Worm (Caenorhabditis elegans) whole organism, L4/young adult: ENCODE data around the gene mig-2.

Experiments used
- W03F9.2 ChIP-seq: fragments of 150-350 bp; optimal IDR thresholded peaks from 2 replicates; lab custom pipeline; 2014; ENCODE audit warnings: missing biosample characterization, missing genetic modification characterization
- dao-5 ChIP-seq: sonication (generic microtip); optimal IDR thresholded peaks from 2 replicates; lab custom pipeline; 2016; ENCODE audit warnings: missing genotype, missing genetic modification characterization, moderate library complexity, missing compliant biosample characterization
- him-1 ChIP-seq: sonication (generic microtip); optimal IDR thresholded peaks from 2 replicates; lab custom pipeline; 2016; ENCODE audit warnings: missing genotype, missing genetic modification reagents, missing genetic modification characterization, missing compliant biosample characterization

The mig-2 gene

DNA sequence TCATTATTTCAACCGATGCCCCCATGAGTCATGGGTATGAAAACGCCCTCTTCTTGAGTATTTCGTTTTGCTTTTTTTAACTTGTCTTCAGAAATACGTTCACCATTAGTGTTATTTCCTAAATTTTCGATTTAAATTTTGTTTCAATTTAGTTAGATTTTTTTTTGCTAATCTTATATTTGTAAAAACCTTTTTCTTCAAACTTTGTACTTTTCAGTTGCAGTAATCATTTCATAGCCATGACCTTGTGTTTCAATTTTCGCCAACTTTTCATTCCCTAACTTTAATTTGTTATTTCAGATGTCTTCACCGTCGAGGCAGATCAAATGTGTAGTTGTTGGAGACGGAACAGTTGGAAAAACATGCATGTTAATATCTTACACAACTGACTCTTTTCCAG, at the start of gene mig-2:
Gene mig-2, plus strand, starts transcription at position 301 of the 400 bp plus-strand sequence.
- TF ChIP-seq him-1: no peak
- TF ChIP-seq dao-5 (tag; lab: Kevin White, UChicago): no peak
- TF ChIP-seq W03F9.2: no peak

DNA sequence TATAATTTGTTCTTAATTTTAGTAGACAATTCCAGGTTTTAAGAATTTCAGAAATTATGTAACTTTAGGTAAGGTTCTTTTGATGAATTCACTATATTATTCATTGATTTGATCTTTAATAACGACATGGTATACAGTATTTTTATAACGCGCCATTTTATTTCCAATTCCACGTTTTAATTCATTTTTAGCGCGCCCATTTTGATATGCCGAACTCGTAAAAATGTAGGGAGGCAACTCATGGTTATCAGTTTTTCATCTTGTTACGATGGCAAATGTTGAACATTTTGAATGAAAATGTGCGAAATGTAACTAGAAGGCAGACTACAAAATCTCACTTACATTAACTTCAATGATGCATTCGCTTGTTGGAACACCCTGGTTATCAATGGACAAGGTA, 49.5 kb upstream of the mig-2 start:
- TF ChIP-seq him-1 (no peak), dao-5 (tag; lab: Kevin White, UChicago) (no peak), W03F9.2 (no peak)

DNA sequence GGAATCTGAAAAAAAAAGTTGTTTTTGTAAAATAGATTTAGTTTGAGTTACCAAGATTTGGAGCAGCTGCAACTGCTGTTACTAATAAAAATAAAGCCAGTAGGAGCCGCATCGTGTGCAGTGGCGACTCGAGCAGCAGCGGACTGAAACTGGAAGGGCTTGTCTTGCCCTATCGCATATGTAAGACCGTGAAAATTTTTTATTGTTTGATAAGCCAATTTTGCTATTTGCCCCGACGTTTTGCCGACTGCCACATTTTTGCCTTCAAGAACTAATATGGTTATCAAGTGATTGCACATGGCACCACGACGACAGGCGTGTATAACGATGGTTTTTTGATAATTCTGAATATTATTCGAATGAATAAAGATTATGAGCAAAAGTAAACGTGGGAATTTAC, 48.7 kb upstream of the mig-2 start, which contains the start of gene T25C12.3:
Gene T25C12.3, minus strand, starts transcription at position 262 of the 400 bp plus-strand sequence.
- TF ChIP-seq him-1 (no peak), W03F9.2 (no peak), dao-5 (tag; lab: Kevin White, UChicago) (no peak)

DNA sequence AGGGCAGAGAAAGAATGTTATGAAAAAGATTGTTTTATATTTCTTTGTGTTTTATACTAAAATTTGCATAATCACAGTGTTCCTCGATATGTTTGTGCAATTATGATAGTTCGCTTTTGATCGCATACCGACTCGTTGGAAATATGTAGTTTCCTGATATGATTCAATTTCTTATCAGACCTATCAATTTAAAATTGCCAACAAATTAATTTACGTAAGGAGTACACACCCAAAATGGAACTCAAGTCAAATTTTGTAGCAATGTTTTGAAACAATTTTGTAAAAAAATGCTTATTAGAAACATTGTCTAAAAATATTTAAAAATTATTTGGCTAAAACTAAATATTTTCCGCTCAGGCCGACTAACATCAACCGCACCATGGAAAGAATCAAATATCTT, 47.8 kb upstream of the mig-2 start:
- no peak for TF ChIP-seq him-1
- no peak for TF ChIP-seq W03F9.2
- TF ChIP-seq dao-5 (tag; lab: Kevin White, UChicago): no peak

DNA sequence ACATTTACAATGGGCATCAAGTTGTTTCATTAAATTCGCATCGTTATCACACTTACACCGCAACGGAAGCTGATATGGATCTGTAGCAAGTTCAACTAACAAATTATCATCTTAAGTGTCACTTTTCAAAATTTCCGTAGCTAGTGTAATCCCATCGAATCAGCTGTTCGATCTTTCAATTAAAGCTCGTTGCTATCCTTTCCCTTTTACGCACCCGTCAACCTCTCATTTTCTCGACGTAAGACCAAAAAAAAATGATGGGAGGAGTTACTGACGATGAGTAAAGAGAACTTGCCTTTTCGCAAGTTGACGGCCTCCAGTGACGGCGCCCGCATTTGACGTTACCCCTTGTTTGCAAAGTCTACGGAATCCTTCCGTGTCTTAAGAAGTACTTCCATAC, 46.4 kb upstream of the mig-2 start, which contains the start of gene F29G6.1:
Gene F29G6.1, plus strand, starts transcription at position 301 of the 400 bp plus-strand sequence.
- no peak for TF ChIP-seq W03F9.2
- no peak for TF ChIP-seq him-1
- TF ChIP-seq dao-5 (tag; lab: Kevin White, UChicago): no peak

DNA sequence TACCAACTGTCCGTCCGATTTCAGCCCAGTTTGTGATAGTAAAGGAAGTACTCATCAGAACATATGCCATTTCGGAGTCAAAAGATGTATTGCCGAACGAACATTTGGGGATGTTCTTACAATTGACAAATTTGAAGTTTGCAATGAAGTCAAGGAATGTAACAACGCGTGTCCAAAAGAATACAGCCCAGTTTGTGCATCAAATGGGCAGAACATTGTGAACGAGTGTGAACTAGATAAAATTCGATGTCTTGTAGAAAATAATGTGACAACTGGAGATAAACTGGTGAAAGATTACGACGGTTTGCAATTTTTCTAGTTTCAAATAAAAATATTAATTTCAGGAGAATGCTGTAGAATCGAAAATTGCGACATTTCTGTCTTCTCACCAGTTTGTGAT, 40.6 kb upstream of the mig-2 start:
- TF ChIP-seq W03F9.2: no peak
- no peak for TF ChIP-seq him-1
- no peak for TF ChIP-seq dao-5 (tag; lab: Kevin White, UChicago)

DNA sequence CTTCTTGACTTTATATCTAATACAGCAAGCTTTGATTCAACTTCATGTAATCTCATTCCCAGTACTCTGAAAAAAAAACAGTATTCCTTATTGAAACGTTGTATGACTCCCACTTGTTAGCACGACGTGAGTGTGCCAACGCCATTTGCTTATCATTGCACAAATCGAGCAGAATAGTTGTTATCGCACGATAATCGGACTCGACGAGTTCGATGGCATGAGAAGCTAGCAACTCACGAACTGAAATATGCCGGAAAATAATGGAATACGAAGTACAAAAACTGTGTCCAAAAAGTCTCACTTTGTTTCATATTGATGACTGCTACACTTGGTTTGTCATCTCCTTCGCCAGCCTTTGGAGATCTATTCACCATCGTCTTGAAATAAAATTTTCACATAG, 38.9 kb upstream of the mig-2 start:
- TF ChIP-seq W03F9.2 (no peak), him-1 (no peak), dao-5 (tag; lab: Kevin White, UChicago) (no peak)

DNA sequence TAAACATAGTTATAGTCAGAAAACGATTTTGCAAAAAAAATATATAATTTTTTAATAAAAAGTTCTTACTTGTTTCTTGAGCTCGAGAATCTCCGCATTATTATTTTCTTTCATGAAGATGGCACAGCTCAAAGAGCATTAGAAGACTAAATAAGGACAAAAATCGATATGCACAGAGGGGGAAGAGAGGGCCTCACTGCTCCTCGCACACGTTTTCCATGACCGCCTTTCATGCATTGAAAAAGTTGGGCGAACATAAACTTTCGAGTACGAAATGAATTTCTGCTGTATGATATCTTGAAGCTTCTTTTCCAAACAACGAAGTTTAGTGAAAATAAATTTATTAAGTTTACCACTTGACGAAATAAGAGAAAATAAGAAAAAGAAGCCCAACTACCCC, 37.2 kb upstream of the mig-2 start, which contains the start of gene ccdc-149:
Gene ccdc-149, minus strand, starts transcription at position 221 of the 400 bp plus-strand sequence.
- TF ChIP-seq him-1: no peak
- TF ChIP-seq dao-5 (tag; lab: Kevin White, UChicago): no peak
- no peak for TF ChIP-seq W03F9.2

DNA sequence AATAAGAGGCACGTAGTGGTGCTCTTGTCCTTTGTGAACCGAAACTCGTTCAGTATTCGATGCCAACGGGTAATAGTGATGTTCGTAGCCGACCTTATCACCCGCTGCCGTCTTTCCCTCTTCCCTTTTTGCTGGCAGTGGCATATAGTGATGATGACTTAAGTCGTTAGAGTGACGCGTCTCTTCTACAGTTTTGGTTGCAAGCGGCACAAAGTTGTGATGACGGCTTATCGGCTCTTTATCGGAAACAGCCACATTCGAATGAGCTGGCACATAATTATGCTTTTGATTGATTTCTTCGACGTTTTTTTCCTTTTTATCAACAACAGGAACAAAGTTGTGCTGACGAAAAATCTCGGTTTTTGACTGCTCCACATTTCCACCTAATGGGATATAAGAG, 33.0 kb upstream of the mig-2 start:
- TF ChIP-seq dao-5 (tag; lab: Kevin White, UChicago) (no peak), W03F9.2 (no peak), him-1 (no peak)

DNA sequence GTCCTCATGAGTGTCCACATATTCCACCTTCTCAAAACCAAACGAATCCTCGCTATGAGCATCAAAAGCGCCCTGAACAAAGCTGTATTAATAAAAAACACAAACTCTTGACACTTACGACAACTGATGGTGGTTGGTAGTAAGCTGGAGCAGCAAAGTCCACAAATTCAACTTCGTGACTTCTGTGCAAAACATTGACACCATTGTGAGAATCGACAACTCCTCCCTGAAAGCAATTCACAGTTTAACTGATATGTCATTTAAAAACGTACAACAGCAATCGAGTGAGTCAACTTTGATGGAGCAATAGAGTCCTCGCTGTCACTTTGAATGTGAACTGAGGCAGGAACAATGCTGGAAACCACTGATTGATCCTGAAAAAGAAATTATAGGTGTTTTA, 31.0 kb upstream of the mig-2 start:
- TF ChIP-seq W03F9.2: no peak
- TF ChIP-seq him-1: no peak
- TF ChIP-seq dao-5 (tag; lab: Kevin White, UChicago): no peak

DNA sequence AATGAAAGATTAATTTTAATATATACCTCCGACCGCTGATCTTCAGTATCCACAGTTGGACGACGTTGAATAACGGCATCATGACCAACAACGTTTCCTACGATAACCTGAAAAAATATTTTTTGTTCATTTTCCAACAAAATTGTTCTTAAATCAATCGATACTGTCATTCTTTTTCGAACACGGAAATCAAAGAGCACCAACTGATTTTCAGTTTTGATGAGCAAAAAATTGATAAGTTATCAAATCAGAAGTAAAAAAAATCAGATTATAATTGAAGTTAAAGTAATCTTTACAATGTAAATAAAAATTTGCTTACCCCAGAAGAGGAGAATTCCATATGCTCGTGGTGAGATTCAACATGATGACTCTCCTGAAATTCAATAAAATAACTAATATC, 30.0 kb upstream of the mig-2 start:
- no peak for TF ChIP-seq him-1
- TF ChIP-seq dao-5 (tag; lab: Kevin White, UChicago): no peak
- no peak for TF ChIP-seq W03F9.2

DNA sequence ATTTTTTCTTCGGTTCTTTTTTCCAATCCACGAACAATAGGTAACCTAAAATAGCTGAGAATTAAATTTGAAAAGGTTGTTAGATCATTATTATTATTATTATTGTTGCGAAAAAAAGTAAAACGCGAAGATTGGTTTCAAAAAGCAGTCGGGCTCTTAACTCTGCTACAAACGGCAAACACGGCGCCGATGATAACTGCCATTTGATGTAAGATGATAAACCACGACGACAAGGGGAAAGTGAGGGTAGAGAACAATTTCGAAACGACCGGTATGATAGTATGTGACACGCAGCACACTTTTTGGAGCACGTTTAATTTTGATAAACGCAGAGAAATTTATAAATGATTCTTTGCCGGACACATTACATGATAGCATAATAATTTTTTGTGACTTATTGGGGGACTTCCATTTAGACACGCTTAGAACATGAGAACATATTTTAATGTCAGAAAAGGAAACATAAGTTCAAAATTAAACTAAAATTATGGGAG, 29.3 kb upstream of the mig-2 start, which contains the start of gene hpo-34:
Gene hpo-34, minus strand, starts transcription at position 51 of the 494 bp plus-strand sequence.
- TF ChIP-seq W03F9.2 (no peak), him-1 (no peak), dao-5 (tag; lab: Kevin White, UChicago) (no peak)

DNA sequence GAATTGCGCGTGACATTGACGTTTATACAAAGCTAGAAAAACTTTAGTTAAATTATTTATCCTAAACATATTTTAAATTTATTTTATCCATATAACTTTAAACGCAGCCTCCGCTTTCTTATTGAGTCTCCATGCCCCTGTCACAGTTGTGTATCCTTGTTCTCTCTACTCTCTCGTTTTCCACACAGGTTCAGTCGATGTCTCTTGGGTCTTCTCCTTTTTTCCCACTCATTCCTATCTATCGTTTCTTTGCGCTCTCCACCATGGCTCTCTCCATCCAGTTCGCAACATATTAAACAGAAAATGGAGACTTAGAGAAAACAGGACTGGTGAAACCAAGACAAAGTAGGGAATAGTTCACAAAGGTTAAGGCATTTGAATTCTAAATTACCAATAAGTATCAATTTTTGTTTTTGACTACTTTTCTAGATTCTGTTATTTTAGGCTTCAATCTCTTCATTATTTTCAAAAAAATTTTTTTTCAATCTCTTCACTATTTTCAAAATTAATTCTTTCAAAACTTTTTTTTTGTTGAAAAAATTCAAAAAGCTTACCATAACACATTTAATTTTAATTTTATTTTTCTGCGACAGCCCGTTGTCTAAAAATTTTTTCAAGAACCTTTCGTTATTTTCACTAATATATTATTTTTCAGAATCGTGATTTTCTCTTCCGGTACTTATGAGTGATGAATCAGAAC, 26.2 kb upstream of the mig-2 start, which contains the start of gene sdc-2:
Gene sdc-2, plus strand, starts transcription at position 650 of the 700 bp plus-strand sequence.
- TF ChIP-seq him-1 (peak; percentile 44), dao-5 (tag; lab: Kevin White, UChicago) (no peak)

DNA sequence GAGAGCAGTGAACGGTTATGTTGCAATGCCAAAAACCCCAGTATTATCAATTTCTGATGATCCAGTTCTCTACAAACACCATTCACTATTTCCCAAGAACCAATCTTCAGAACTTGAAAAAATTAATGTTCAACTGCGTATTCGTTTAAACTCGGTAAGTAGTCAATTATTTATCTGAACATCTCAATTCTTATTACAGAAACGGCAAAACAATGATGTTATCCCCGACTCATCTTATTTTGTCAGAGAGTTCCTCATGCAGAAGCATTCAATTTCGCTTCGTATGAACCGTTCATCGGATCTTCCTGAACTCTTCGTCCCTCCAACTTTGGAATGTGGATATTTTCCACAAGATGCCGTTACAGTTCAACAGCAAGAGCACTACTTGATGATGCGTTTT, 24.7 kb upstream of the mig-2 start:
- TF ChIP-seq him-1: no peak
- no peak for TF ChIP-seq dao-5 (tag; lab: Kevin White, UChicago)
- TF ChIP-seq W03F9.2: no peak

DNA sequence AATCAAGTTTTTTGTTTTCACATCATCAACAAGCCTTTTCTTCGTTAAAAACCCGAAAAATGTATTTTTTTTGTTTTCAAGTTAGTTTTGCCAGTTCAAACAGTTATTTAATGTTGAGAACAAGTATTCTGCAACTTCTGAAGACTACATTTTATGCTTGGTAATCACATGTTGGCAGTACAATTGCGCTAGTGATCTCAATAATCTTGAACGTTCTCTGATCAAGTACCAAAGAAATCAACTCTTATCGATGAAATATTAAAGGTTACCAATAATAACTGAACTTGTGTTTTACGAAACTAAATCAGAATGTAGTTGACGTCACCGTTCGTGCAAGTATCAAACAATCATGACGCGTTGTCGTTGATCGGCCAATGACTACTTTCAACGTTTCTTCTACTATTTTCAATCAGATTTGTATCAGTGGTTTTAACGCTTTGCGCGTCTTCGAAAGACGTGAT, 14.8 kb upstream of the mig-2 start, which contains the start of gene C35C5.8:
Gene C35C5.8, plus strand, starts transcription at position 51 of the 461 bp plus-strand sequence.
- TF ChIP-seq W03F9.2 (no peak), dao-5 (tag; lab: Kevin White, UChicago) (no peak), him-1 (no peak)
